Worm (Caenorhabditis elegans) whole organism, young adult: Measurements from ENCODE around the gene pcp-1.

Source experiments
- B0019.2 ChIP-seq: fragments of 200-800 bp; sonication (Bioruptor generic); conservative IDR thresholded peaks from 2 replicates; pipeline ENCODE4 v1.3.6; 2022; ENCODE audit warnings: missing genetic modification reagents, missing genetic modification characterization, missing compliant biosample characterization
- B0336.3 ChIP-seq: fragments of 200-800 bp; sonication (Bioruptor generic); IDR thresholded peaks from 2 replicates; pipeline ENCODE4 v1.3.6; 2022; ENCODE audit warnings: missing genetic modification characterization, missing compliant biosample characterization
- Y56A3A.18 ChIP-seq: fragments of 200-800 bp; sonication (Bioruptor generic); IDR thresholded peaks from 2 replicates; pipeline ENCODE4 v1.3.6; 2022; ENCODE audit warnings: missing genetic modification reagents, missing genetic modification characterization, missing compliant biosample characterization
- Y67H2A.10 ChIP-seq: fragments of 200-800 bp; sonication (Bioruptor generic); conservative IDR thresholded peaks from 2 replicates; pipeline ENCODE4 v1.3.6; 2022; ENCODE audit warnings: missing genetic modification reagents, missing genetic modification characterization, missing compliant biosample characterization
- aptf-2 ChIP-seq: fragments of 200-800 bp; sonication (Bioruptor generic); conservative IDR thresholded peaks from 2 replicates; pipeline ENCODE4 v1.3.6; 2022; ENCODE audit warnings: missing genetic modification reagents, missing genetic modification characterization, missing compliant biosample characterization
- die-1 ChIP-seq: sonication (generic microtip); optimal IDR thresholded peaks from 2 replicates; lab custom pipeline; 2016; ENCODE audit warnings: missing genotype, mild to moderate bottlenecking, missing genetic modification characterization, missing compliant biosample characterization
- dpl-1 ChIP-seq: fragments of 150-350 bp; optimal IDR thresholded peaks from 2 replicates; lab custom pipeline; 2014; ENCODE audit warnings: missing biosample characterization, missing genetic modification reagents, missing genetic modification characterization
- ets-4 ChIP-seq: fragments of 200-800 bp; sonication (Bioruptor generic); optimal IDR thresholded peaks from 2 replicates; lab custom pipeline; 2018; ENCODE audit warnings: mild to moderate bottlenecking, missing genetic modification characterization, missing compliant biosample characterization
- hrde-1 ChIP-seq: sonication (generic microtip); optimal IDR thresholded peaks from 2 replicates; lab custom pipeline; 2016; ENCODE audit warnings: missing genetic modification characterization, mild to moderate bottlenecking, missing compliant biosample characterization, moderate library complexity, missing genotype, missing genetic modification reagents, borderline replicate concordance
- nfya-1 ChIP-seq: sonication (generic microtip); optimal IDR thresholded peaks from 2 replicates; lab custom pipeline; 2017; ENCODE audit warnings: antibody characterized with exemption, missing compliant biosample characterization, missing genetic modification characterization, borderline replicate concordance; ENCODE audit not compliant: insufficient read depth
- nhr-179 ChIP-seq: sonication (generic microtip); optimal IDR thresholded peaks from 2 replicates; lab custom pipeline; 2016; ENCODE audit warnings: mild to moderate bottlenecking, missing genetic modification characterization, missing compliant biosample characterization
- pha-4 ChIP-seq: fragments of 150-350 bp; sonication (generic microtip); optimal IDR thresholded peaks from 2 replicates; lab custom pipeline; 2014; ENCODE audit warnings: missing biosample characterization, missing genetic modification reagents, missing genetic modification characterization
- sptf-2 ChIP-seq: fragments of 200-800 bp; sonication (Bioruptor generic); optimal IDR thresholded peaks from 2 replicates; lab custom pipeline; 2018; ENCODE audit warnings: mild to moderate bottlenecking, missing genetic modification characterization, missing compliant biosample characterization
- ztf-6 ChIP-seq: fragments of 200-800 bp; sonication (Bioruptor generic); IDR thresholded peaks from 2 replicates; pipeline ENCODE4 v1.3.6; 2022; ENCODE audit warnings: missing genetic modification reagents, missing genetic modification characterization, missing compliant biosample characterization

- no peak for TF ChIP-seq B0019.2 (GFP tag; lab: Robert Waterston, UW)
- no peak for TF ChIP-seq dpl-1 (GFP tag; lab: Kevin White, UChicago)
- TF ChIP-seq pha-4 (tag; lab: Kevin White, UChicago): no peak
- TF ChIP-seq ztf-6: no peak
- no peak for TF ChIP-seq Y67H2A.10 (GFP tag; lab: Robert Waterston, UW)
- TF ChIP-seq B0336.3 (GFP tag; lab: Robert Waterston, UW): no peak
- TF ChIP-seq die-1 (tag; lab: Kevin White, UChicago): no peak
- TF ChIP-seq aptf-2 (GFP tag; lab: Robert Waterston, UW): no peak
- TF ChIP-seq nhr-179: no peak
- no peak for TF ChIP-seq sptf-2 (GFP tag; lab: Kevin White, UChicago)
- no peak for TF ChIP-seq hrde-1
- TF ChIP-seq nfya-1 (tag; lab: Kevin White, UChicago): no peak
- TF ChIP-seq ets-4 (GFP tag; lab: Kevin White, UChicago): no peak
- TF ChIP-seq Y56A3A.18 (GFP tag; lab: Robert Waterston, UW): no peak
These were observed 8.7 kb downstream of the pcp-1 start, which contains the start of gene ZK686.5 for ce11 chrIII:7767415-7767814.
